ENCODE assay signal across 1 fruit fly cellular context in the genomic region with DNA sequence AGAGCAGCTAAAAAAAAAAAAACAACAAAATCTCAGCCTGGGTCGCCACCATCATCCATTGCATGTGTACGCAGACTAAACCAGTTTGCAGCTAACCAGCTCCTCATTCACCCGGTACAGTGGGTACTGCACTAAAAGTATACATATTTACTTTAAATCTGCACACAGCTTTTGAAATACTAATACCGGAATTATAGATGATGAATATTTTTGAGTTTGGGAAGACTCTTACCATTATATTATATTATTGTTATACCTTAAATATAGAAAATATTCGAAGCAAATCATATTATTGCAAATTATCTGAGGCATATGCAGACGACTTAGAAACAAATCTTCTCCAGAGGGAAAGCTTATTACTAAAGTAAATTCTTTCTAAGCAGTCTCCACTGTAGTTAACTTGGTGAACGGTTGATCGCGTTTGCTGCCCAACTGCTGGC.
TF ChIP-seq lines count a peak whose summit lies in the region.

No protein-coding gene starts in this region.

TF ChIP-seq in whole organism, embryonic, 481 proteins besides CTCF, POLR2A, EP300 and RAD21 (continued from another document and continues in another):
- TF ChIP-seq CG16863 (GFP tag; optimal IDR thresholded peaks at IDR 0.05; lab: Kevin White, UChicago): no peak
- TF ChIP-seq Antp (GFP tag; optimal IDR thresholded peaks at IDR 0.05; lab: Kevin White, UChicago): no peak
- no peak for TF ChIP-seq CG11560 (tag; IDR thresholded peaks at IDR 0.05; lab: Robert Waterston, UW)
- no peak for TF ChIP-seq Gsc (GFP tag; IDR thresholded peaks at IDR 0.05; lab: Robert Waterston, UW)
- no peak for TF ChIP-seq Sry-δ (GFP tag; optimal IDR thresholded peaks at IDR 0.05; lab: Kevin White, UChicago)
- TF ChIP-seq Rx (GFP tag; IDR thresholded peaks at IDR 0.05; lab: Robert Waterston, UW): no peak
- no peak for TF ChIP-seq CG15514 (GFP tag; optimal IDR thresholded peaks at IDR 0.05; lab: Kevin White, UChicago)
- no peak for TF ChIP-seq Bdp1 (GFP tag; optimal IDR thresholded peaks at IDR 0.05; lab: Kevin White, UChicago)
- peak; percentile 62 for TF ChIP-seq CG10979 (tag; optimal IDR thresholded peaks at IDR 0.05; lab: Kevin White, UChicago)
- TF ChIP-seq Ssrp (tag; optimal IDR thresholded peaks at IDR 0.05; lab: Kevin White, UChicago): peak; percentile 74
- TF ChIP-seq Dip2 (GFP tag; IDR thresholded peaks at IDR 0.05; lab: Robert Waterston, UW): no peak
- TF ChIP-seq CG10543 (GFP tag; optimal IDR thresholded peaks at IDR 0.05; lab: Kevin White, UChicago): no peak
- peak; percentile 49; the same call in 2 of the 3 replicates for TF ChIP-seq tgo (GFP tag; IDR thresholded peaks at IDR 0.05; lab: Robert Waterston, UW)
- TF ChIP-seq Aef1 (GFP tag; IDR thresholded peaks at IDR 0.05; lab: Robert Waterston, UW): no peak
- no peak for TF ChIP-seq CG13287 (GFP tag; IDR thresholded peaks at IDR 0.05; lab: Robert Waterston, UW; ENCODE audit: partially characterized antibody)
- peak; percentile 40; the same call in 1 of the 2 replicates for TF ChIP-seq CG32767 (GFP tag; IDR thresholded peaks at IDR 0.05; lab: Robert Waterston, UW)
- TF ChIP-seq CG7745 (tag; optimal IDR thresholded peaks at IDR 0.05; lab: Kevin White, UChicago): no peak
- peak; percentile 41 for TF ChIP-seq CG17568 (GFP tag; optimal IDR thresholded peaks at IDR 0.05; lab: Kevin White, UChicago)
- no peak for TF ChIP-seq fru (optimal IDR thresholded peaks at IDR 0.05; lab: Kevin White, UChicago)
- no peak for TF ChIP-seq Dp (GFP tag; optimal IDR thresholded peaks at IDR 0.05; lab: Kevin White, UChicago)
- no peak for TF ChIP-seq toy (GFP tag; IDR thresholded peaks at IDR 0.05; lab: Robert Waterston, UW)
- TF ChIP-seq emc (GFP tag; optimal IDR thresholded peaks at IDR 0.05; lab: Kevin White, UChicago): no peak
- TF ChIP-seq zfh1 (GFP tag; IDR thresholded peaks at IDR 0.05; lab: Robert Waterston, UW): peak; percentile 70
- TF ChIP-seq abd-A (tag; optimal IDR thresholded peaks at IDR 0.05; lab: Kevin White, UChicago): no peak
- TF ChIP-seq CG15073 (GFP tag; optimal IDR thresholded peaks at IDR 0.05; lab: Kevin White, UChicago): no peak
- TF ChIP-seq dmrt11E (tag; optimal IDR thresholded peaks at IDR 0.05; lab: Kevin White, UChicago): peak; percentile 89
- TF ChIP-seq CG30431 (GFP tag; optimal IDR thresholded peaks at IDR 0.05; lab: Kevin White, UChicago): peak; percentile 56
- TF ChIP-seq CkIIα-i1 (GFP tag; IDR thresholded peaks at IDR 0.05; lab: Robert Waterston, UW): no peak
- TF ChIP-seq sens (GFP tag; lab: Kevin White, UChicago): peak; percentile 88
- TF ChIP-seq CG42726 (GFP tag; IDR thresholded peaks at IDR 0.05; lab: Robert Waterston, UW; ENCODE audit: partially characterized antibody): no peak
- TF ChIP-seq gem (tag; optimal IDR thresholded peaks at IDR 0.05; lab: Kevin White, UChicago): peak; percentile 76
- TF ChIP-seq CG17912 (GFP tag; optimal IDR thresholded peaks at IDR 0.05; lab: Kevin White, UChicago): no peak
- TF ChIP-seq odd (GFP tag; optimal IDR thresholded peaks at IDR 0.05; lab: Kevin White, UChicago): peak; percentile 58
- no peak for TF ChIP-seq Gug (GFP tag; IDR thresholded peaks at IDR 0.05; lab: Robert Waterston, UW)
- TF ChIP-seq CG43689 (GFP tag; IDR thresholded peaks at IDR 0.05; lab: Robert Waterston, UW): no peak
- TF ChIP-seq sna (GFP tag; IDR thresholded peaks at IDR 0.05; lab: Robert Waterston, UW; ENCODE audit: partially characterized antibody): no peak
- peak; percentile 25; the same call in 1 of the 2 replicates for TF ChIP-seq HLH3B (GFP tag; IDR thresholded peaks at IDR 0.05; lab: Robert Waterston, UW)
- peak; percentile 57 for TF ChIP-seq CG10267 (tag; optimal IDR thresholded peaks at IDR 0.05; lab: Kevin White, UChicago)
- no peak for TF ChIP-seq chinmo (GFP tag; IDR thresholded peaks at IDR 0.05; lab: Robert Waterston, UW; ENCODE audit: partially characterized antibody)
- TF ChIP-seq D19B (GFP tag; optimal IDR thresholded peaks at IDR 0.05; lab: Kevin White, UChicago): no peak
- TF ChIP-seq CG3281 (GFP tag; optimal IDR thresholded peaks at IDR 0.05; lab: Kevin White, UChicago): no peak
- TF ChIP-seq CG7987 (GFP tag; optimal IDR thresholded peaks at IDR 0.05; lab: Kevin White, UChicago): no peak
- no peak for TF ChIP-seq vnd (GFP tag; IDR thresholded peaks at IDR 0.05; lab: Robert Waterston, UW; ENCODE audit: partially characterized antibody)
- peak; percentile 18 for TF ChIP-seq nau (GFP tag; optimal IDR thresholded peaks at IDR 0.05; lab: Kevin White, UChicago)
- TF ChIP-seq Hr3 (GFP tag; optimal IDR thresholded peaks at IDR 0.05; lab: Kevin White, UChicago): peak; percentile 36
- TF ChIP-seq btn (GFP tag; optimal IDR thresholded peaks at IDR 0.05; lab: Kevin White, UChicago): no peak
- TF ChIP-seq CG10209 (GFP tag; optimal IDR thresholded peaks at IDR 0.05; lab: Kevin White, UChicago): peak; percentile 56
- TF ChIP-seq CG6689 (GFP tag; IDR thresholded peaks at IDR 0.05; lab: Robert Waterston, UW): peak; percentile 49
- TF ChIP-seq CG31365 (tag; optimal IDR thresholded peaks at IDR 0.05; lab: Kevin White, UChicago): no peak
- TF ChIP-seq CG12769 (tag; optimal IDR thresholded peaks at IDR 0.05; lab: Kevin White, UChicago): no peak
- no peak for TF ChIP-seq tll (GFP tag; optimal IDR thresholded peaks at IDR 0.05; lab: Kevin White, UChicago)
- no peak for TF ChIP-seq pzg (GFP tag; optimal IDR thresholded peaks at IDR 0.05; lab: Kevin White, UChicago)
- no peak for TF ChIP-seq Dad (GFP tag; optimal IDR thresholded peaks at IDR 0.05; lab: Kevin White, UChicago)
- no peak for TF ChIP-seq gcm2 (GFP tag; optimal IDR thresholded peaks at IDR 0.05; lab: Kevin White, UChicago)
- no peak for TF ChIP-seq CG1647 (GFP tag; optimal IDR thresholded peaks at IDR 0.05; lab: Kevin White, UChicago)
- no peak for TF ChIP-seq gfzf (GFP tag; optimal IDR thresholded peaks at IDR 0.05; lab: Kevin White, UChicago)
- TF ChIP-seq ranshi (GFP tag; IDR thresholded peaks at IDR 0.05; lab: Robert Waterston, UW): no peak
- peak; percentile 8 for TF ChIP-seq CG1233 (GFP tag; optimal IDR thresholded peaks at IDR 0.05; lab: Kevin White, UChicago)
- peak; percentile 9 for TF ChIP-seq ind (GFP tag; optimal IDR thresholded peaks at IDR 0.05; lab: Kevin White, UChicago)
- TF ChIP-seq CG9797 (GFP tag; optimal IDR thresholded peaks at IDR 0.05; lab: Kevin White, UChicago): no peak
- no peak for TF ChIP-seq hbn (GFP tag; IDR thresholded peaks at IDR 0.05; lab: Robert Waterston, UW; ENCODE audit: partially characterized antibody)
- TF ChIP-seq CG10147 (GFP tag; optimal IDR thresholded peaks at IDR 0.05; lab: Kevin White, UChicago): peak; percentile 3
- TF ChIP-seq CG6854 (GFP tag; optimal IDR thresholded peaks at IDR 0.05; lab: Kevin White, UChicago): no peak
- TF ChIP-seq CG7928 (GFP tag; optimal IDR thresholded peaks at IDR 0.05; lab: Kevin White, UChicago): no peak
- peak; percentile 63 to 83 for TF ChIP-seq bsh (GFP tag; optimal IDR thresholded peaks at IDR 0.05; lab: Kevin White, UChicago)
- TF ChIP-seq schlank (tag; optimal IDR thresholded peaks at IDR 0.05; lab: Kevin White, UChicago): no peak
- no peak for TF ChIP-seq crp (GFP tag; optimal IDR thresholded peaks at IDR 0.05; lab: Kevin White, UChicago)
- TF ChIP-seq CG5180 (GFP tag; optimal IDR thresholded peaks at IDR 0.05; lab: Kevin White, UChicago): no peak
- TF ChIP-seq unc-4 (GFP tag; IDR thresholded peaks at IDR 0.05; lab: Robert Waterston, UW; ENCODE audit: partially characterized antibody): no peak
- TF ChIP-seq CG13296 (GFP tag; optimal IDR thresholded peaks at IDR 0.05; lab: Kevin White, UChicago): no peak
- peak; percentile 44 for TF ChIP-seq az2 (GFP tag; optimal IDR thresholded peaks at IDR 0.05; lab: Kevin White, UChicago)
- no peak for TF ChIP-seq aop (GFP tag; IDR thresholded peaks at IDR 0.05; lab: Robert Waterston, UW)
- no peak for TF ChIP-seq Atf6 (GFP tag; IDR thresholded peaks at IDR 0.05; lab: Robert Waterston, UW)
- TF ChIP-seq chif (GFP tag; optimal IDR thresholded peaks at IDR 0.05; lab: Kevin White, UChicago): peak in 1 of 2 experiments; percentile 9
- no peak for TF ChIP-seq CG5245 (GFP tag; optimal IDR thresholded peaks at IDR 0.05; lab: Kevin White, UChicago)
- no peak for TF ChIP-seq CG9932 (GFP tag; IDR thresholded peaks at IDR 0.05; lab: Robert Waterston, UW)
- TF ChIP-seq bcd (GFP tag; optimal IDR thresholded peaks at IDR 0.05; lab: Kevin White, UChicago): peak; percentile 27
- TF ChIP-seq dpn (GFP tag; optimal IDR thresholded peaks at IDR 0.05; lab: Kevin White, UChicago): peak in 1 of 2 experiments; percentile 42
- TF ChIP-seq slou (GFP tag; optimal IDR thresholded peaks at IDR 0.05; lab: Kevin White, UChicago): no peak
- no peak for TF ChIP-seq Meics (GFP tag; optimal IDR thresholded peaks at IDR 0.05; lab: Kevin White, UChicago)
- TF ChIP-seq grn (GFP tag; optimal IDR thresholded peaks at IDR 0.05; lab: Kevin White, UChicago): no peak
- no peak for TF ChIP-seq CG34224 (GFP tag; IDR thresholded peaks at IDR 0.05; lab: Robert Waterston, UW; ENCODE audit: partially characterized antibody)
- TF ChIP-seq CG10321 (GFP tag; IDR thresholded peaks at IDR 0.05; lab: Robert Waterston, UW): no peak
- no peak for TF ChIP-seq Scr (GFP tag; IDR thresholded peaks at IDR 0.05; lab: Robert Waterston, UW; ENCODE audit: partially characterized antibody)
- TF ChIP-seq exex (tag; optimal IDR thresholded peaks at IDR 0.05; lab: Kevin White, UChicago): no peak
- no peak for TF ChIP-seq kni (GFP tag; optimal IDR thresholded peaks at IDR 0.05; lab: Kevin White, UChicago)
- no peak for TF ChIP-seq ttk (GFP tag; IDR thresholded peaks at IDR 0.05; lab: Robert Waterston, UW)
- no peak for TF ChIP-seq Elba2 (GFP tag; optimal IDR thresholded peaks at IDR 0.05; lab: Kevin White, UChicago)
- TF ChIP-seq klu (GFP tag; IDR thresholded peaks at IDR 0.05; lab: Robert Waterston, UW): no peak
- 0 out of 2 replicates have a peak, but pooled peaks have one; percentile 19 for TF ChIP-seq wor (GFP tag; IDR thresholded peaks at IDR 0.05; lab: Robert Waterston, UW)
- TF ChIP-seq CG11695 (GFP tag; IDR thresholded peaks at IDR 0.05; lab: Robert Waterston, UW): 0 out of 3 replicates have a peak, but pooled peaks have one; percentile 32
- no peak for TF ChIP-seq dm (GFP tag; optimal IDR thresholded peaks at IDR 0.05; lab: Kevin White, UChicago)
- TF ChIP-seq CG17361 (GFP tag; IDR thresholded peaks at IDR 0.05; lab: Robert Waterston, UW): peak; percentile 72
- no peak for TF ChIP-seq ase (GFP tag; IDR thresholded peaks at IDR 0.05; lab: Robert Waterston, UW)
- no peak for TF ChIP-seq Bteb2 (GFP tag; optimal IDR thresholded peaks at IDR 0.05; lab: Kevin White, UChicago)
- TF ChIP-seq scrt (GFP tag; optimal IDR thresholded peaks at IDR 0.05; lab: Kevin White, UChicago): no peak
- no peak for TF ChIP-seq CG11696 (GFP tag; IDR thresholded peaks at IDR 0.05; lab: Robert Waterston, UW)
- peak in 1 of 2 experiments; percentile 83 for TF ChIP-seq eve (GFP tag; optimal IDR thresholded peaks at IDR 0.05; lab: Kevin White, UChicago)
- TF ChIP-seq Asciz (GFP tag; optimal IDR thresholded peaks at IDR 0.05; lab: Kevin White, UChicago): peak; percentile 33
- TF ChIP-seq org-1 (GFP tag; optimal IDR thresholded peaks at IDR 0.05; lab: Kevin White, UChicago): no peak
- peak; percentile 65 for TF ChIP-seq gcm (GFP tag; optimal IDR thresholded peaks at IDR 0.05; lab: Kevin White, UChicago)
- TF ChIP-seq CG31224 (GFP tag; IDR thresholded peaks at IDR 0.05; lab: Robert Waterston, UW): no peak
- TF ChIP-seq CG33213 (GFP tag; optimal IDR thresholded peaks at IDR 0.05; lab: Kevin White, UChicago): no peak
- peak; percentile 37 for TF ChIP-seq CG4820 (GFP tag; optimal IDR thresholded peaks at IDR 0.05; lab: Kevin White, UChicago)
- no peak for TF ChIP-seq pb (GFP tag; optimal IDR thresholded peaks at IDR 0.05; lab: Kevin White, UChicago)
- peak; percentile 32 for TF ChIP-seq CG12659 (GFP tag; optimal IDR thresholded peaks at IDR 0.05; lab: Kevin White, UChicago)
- TF ChIP-seq CG14965 (GFP tag; optimal IDR thresholded peaks at IDR 0.05; lab: Kevin White, UChicago; ENCODE audit: borderline replicate concordance): no peak
- TF ChIP-seq B-H1 (GFP tag; IDR thresholded peaks at IDR 0.05; lab: Robert Waterston, UW): 0 out of 3 replicates have a peak, but pooled peaks have one; percentile 25
- TF ChIP-seq Poxn (GFP tag; IDR thresholded peaks at IDR 0.05; lab: Robert Waterston, UW): no peak
- no peak for TF ChIP-seq h (optimal IDR thresholded peaks at IDR 0.05; lab: Kevin White, UChicago)
- peak; percentile 23 for TF ChIP-seq CG18476 (GFP tag; optimal IDR thresholded peaks at IDR 0.05; lab: Kevin White, UChicago)
- no peak for TF ChIP-seq vfl (GFP tag; optimal IDR thresholded peaks at IDR 0.05; lab: Kevin White, UChicago)
- no peak for TF ChIP-seq CG1792 (GFP tag; optimal IDR thresholded peaks at IDR 0.05; lab: Kevin White, UChicago)
- no peak for TF ChIP-seq CG12236 (GFP tag; optimal IDR thresholded peaks at IDR 0.05; lab: Kevin White, UChicago)
- TF ChIP-seq CG10565 (GFP tag; optimal IDR thresholded peaks at IDR 0.05; lab: Kevin White, UChicago): no peak
- TF ChIP-seq HmgZ (tag; optimal IDR thresholded peaks at IDR 0.05; lab: Kevin White, UChicago): no peak
- no peak for TF ChIP-seq da (GFP tag; optimal IDR thresholded peaks at IDR 0.05; lab: Kevin White, UChicago)
- peak in 1 of 2 experiments; percentile 67 for TF ChIP-seq Hr51 (GFP tag; optimal IDR thresholded peaks at IDR 0.05; lab: Kevin White, UChicago)
- no peak for TF ChIP-seq B-H2 (GFP tag; optimal IDR thresholded peaks at IDR 0.05; lab: Kevin White, UChicago)
- no peak for TF ChIP-seq luna (GFP tag; optimal IDR thresholded peaks at IDR 0.05; lab: Kevin White, UChicago)
- no peak for TF ChIP-seq Mrtf (GFP tag; IDR thresholded peaks at IDR 0.05; lab: Robert Waterston, UW)
- TF ChIP-seq CG3838 (GFP tag; optimal IDR thresholded peaks at IDR 0.05; lab: Kevin White, UChicago): no peak
- TF ChIP-seq lab (GFP tag; optimal IDR thresholded peaks at IDR 0.05; lab: Kevin White, UChicago): peak; percentile 26
- peak; percentile 7 for TF ChIP-seq kah (GFP tag; optimal IDR thresholded peaks at IDR 0.05; lab: Kevin White, UChicago)
- no peak for TF ChIP-seq CG12071 (GFP tag; optimal IDR thresholded peaks at IDR 0.05; lab: Kevin White, UChicago)
- TF ChIP-seq CG17359 (tag; optimal IDR thresholded peaks at IDR 0.05; lab: Kevin White, UChicago): peak; percentile 55
- no peak for TF ChIP-seq CG17186 (GFP tag; optimal IDR thresholded peaks at IDR 0.05; lab: Kevin White, UChicago)
- TF ChIP-seq CG1603 (tag; optimal IDR thresholded peaks at IDR 0.05; lab: Kevin White, UChicago): peak; percentile 18
- no peak for TF ChIP-seq hth (optimal IDR thresholded peaks at IDR 0.05; lab: Kevin White, UChicago)
- no peak for TF ChIP-seq crol (GFP tag; IDR thresholded peaks at IDR 0.05; lab: Robert Waterston, UW)
